Worm (Caenorhabditis elegans): ENCODE results near the gene Y76B12C.3.

Y76B12C.3 gene

DNA sequence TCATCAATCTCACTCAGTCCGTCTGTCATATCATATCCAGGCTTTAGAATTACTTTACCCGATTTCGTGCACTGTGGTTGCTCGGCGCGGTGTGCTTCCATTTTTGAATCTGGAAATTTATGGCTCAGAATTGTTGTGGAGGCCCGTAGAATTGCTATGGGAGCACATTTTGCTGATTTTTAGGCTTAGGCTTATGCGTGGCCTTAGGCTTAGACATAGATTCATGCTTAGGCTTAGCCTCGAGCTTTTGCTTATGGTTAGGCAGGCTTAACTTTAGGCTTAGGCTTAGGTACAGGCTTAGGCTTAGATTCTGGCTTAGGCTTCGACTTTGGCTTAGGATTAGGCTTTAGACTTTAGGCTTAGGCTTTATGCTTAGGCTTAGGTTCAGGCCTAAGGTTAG lies 1.2 kb upstream of the Y76B12C.3 start, which contains the start of gene Y76B12C.4:
Gene Y76B12C.4, minus strand, starts transcription at position 101 of the 400 bp plus-strand sequence.
- no peak for TF ChIP-seq him-1 (tag; optimal IDR thresholded peaks at IDR 0.05)
- TF ChIP-seq dao-5 (tag; optimal IDR thresholded peaks at IDR 0.05), result no peak
- TF ChIP-seq W03F9.2 (tag; optimal IDR thresholded peaks at IDR 0.05), result no peak

DNA sequence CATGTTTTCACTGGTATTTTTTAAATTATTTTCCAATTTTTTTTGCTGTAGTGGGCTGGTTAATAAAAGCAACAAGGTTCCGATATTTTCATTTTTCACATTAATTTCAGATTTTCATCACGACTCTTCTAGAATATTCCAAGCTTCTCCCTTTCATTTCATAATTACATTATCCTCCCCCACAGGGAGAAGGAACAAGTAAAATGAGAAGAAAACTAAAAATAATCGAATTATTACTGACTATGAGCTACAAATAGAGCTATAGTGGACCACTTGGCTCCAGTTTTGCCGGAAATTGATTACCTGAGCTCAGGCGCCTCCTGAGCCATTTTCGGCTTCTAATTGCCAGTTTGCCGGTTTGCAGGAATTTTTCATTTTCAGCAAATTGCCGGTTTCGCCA lies 2.1 kb downstream of the Y76B12C.3 start:
- TF ChIP-seq him-1 (tag; optimal IDR thresholded peaks at IDR 0.05) (no peak), W03F9.2 (tag; optimal IDR thresholded peaks at IDR 0.05) (no peak), dao-5 (tag; optimal IDR thresholded peaks at IDR 0.05) (no peak)

DNA sequence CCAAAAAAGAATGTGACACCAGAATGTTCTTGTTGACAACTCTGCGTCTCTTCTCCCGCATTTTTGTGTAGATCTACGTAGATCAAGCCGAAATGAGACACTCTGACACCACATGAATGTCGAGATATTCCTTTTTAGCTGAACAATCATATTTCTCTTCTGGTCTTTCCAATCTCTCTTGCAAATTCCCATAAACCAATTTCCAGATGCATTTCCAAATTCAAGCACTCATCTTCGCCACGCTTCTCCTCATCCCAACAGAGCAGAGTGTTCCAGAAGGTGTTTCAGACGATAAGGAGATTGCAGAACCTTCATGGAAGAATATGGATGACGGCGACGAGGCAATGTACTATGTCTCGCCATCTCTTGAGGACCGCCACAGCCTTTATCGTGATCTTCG lies 6.3 kb downstream of the Y76B12C.3 start, which contains the start of gene Y76B12C.8:
Gene Y76B12C.8, plus strand, starts transcription at position 207 of the 400 bp plus-strand sequence.
- TF ChIP-seq W03F9.2 (tag; optimal IDR thresholded peaks at IDR 0.05), result no peak
- no peak for TF ChIP-seq dao-5 (tag; optimal IDR thresholded peaks at IDR 0.05)
- no peak for TF ChIP-seq him-1 (tag; optimal IDR thresholded peaks at IDR 0.05)

DNA sequence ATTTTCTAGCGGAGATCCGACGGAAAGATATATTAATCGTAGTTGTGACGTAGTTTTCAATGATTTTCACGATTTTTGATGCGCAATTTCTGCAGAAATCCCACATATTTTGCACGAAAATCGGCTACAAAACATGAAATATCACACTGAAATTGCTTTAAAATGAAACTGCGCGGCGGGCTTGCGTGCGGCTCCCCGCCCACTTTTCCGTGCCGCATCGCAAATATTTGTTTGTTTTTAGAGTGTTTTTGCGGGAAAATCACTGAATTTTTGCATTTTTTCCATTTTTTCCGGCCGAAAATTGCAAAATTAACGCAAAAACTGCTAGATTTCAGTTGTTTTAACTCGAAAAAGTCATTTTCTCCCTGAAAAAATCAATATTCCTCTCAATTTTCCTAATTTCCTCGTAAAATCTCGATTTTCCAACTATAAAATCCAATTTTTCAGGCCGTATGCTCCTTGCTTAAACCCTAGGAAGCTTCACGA lies 7.5 kb downstream of the Y76B12C.3 start, which contains the start of gene Y76B12C.6:
Gene Y76B12C.6, plus strand, starts transcription at position 436 of the 486 bp plus-strand sequence.
- TF ChIP-seq him-1 (tag; optimal IDR thresholded peaks at IDR 0.05), result no peak
- no peak for TF ChIP-seq W03F9.2 (tag; optimal IDR thresholded peaks at IDR 0.05)
- TF ChIP-seq dao-5 (tag; optimal IDR thresholded peaks at IDR 0.05), result no peak

DNA sequence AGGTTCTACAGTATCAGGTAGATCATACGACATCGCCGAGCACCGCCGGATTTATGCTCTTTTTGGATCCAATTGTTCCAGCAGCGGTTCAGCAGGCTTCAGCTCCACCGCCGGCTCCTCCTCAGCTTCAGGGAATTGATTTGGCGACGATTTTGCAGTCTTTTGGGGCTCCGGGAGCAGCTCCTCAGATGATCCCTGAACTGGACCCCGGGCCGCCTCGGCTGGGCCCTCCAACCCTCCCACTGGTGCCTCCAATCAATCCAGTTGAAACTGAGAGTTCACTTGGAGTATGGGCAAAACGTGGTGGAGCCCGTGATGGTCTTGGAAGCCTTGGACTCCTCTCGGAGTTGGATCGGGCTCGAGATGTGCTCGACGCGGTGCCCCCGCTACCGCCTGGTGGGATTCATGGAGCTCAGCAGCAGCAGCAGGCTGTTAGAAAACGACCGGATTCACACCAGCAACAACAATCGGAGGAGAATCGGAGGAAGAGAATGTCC lies 17.4 kb downstream of the Y76B12C.3 start:
- TF ChIP-seq W03F9.2 (tag; optimal IDR thresholded peaks at IDR 0.05) (no peak), him-1 (tag; optimal IDR thresholded peaks at IDR 0.05) (no peak), dao-5 (tag; optimal IDR thresholded peaks at IDR 0.05) (no peak)

DNA sequence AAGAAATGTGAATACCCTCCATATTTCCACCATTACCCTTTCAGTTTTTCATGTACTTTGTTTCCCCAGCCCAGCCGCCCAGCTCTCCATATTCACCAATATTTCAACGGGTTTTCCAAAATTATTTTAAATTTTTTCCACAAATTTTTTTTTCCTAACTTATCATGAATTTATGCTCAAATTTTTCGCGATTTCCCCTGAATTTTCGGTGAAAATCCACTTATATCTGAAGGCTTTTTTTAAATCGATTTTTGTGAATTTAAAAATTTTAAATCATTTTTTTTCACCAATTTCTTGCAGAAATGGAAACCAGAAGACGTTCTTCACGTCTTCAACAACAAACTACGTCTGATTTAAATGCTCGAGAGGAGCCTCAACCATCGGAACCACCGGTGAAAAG lies 19.3 kb downstream of the Y76B12C.3 start, which contains the start of gene xpc-1:
Gene xpc-1, plus strand, starts transcription at position 301 of the 400 bp plus-strand sequence.
- TF ChIP-seq him-1 (tag; optimal IDR thresholded peaks at IDR 0.05), result no peak
- no peak for TF ChIP-seq W03F9.2 (tag; optimal IDR thresholded peaks at IDR 0.05)
- no peak for TF ChIP-seq dao-5 (tag; optimal IDR thresholded peaks at IDR 0.05)

DNA sequence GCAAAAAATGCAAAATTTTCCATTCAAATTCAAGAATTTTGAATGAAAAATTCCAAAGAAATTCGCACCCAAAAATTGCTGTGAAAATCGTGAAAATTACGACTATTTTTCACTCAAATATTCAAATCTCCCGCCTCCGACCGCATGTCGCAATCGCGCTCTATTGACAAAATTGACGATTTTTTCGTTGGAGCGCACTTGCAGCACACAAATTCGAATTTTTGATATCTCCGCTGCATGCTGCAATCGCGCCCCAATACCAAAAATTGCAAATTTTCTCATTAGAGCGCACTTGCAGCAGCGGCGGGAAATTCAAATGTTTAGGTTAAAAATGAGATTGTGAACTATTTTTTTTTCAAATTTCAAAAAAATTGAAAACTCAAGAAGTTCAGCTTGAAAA lies 24.3 kb downstream of the Y76B12C.3 start:
- no peak for TF ChIP-seq dao-5 (tag; optimal IDR thresholded peaks at IDR 0.05)
- no peak for TF ChIP-seq W03F9.2 (tag; optimal IDR thresholded peaks at IDR 0.05)
- no peak for TF ChIP-seq him-1 (tag; optimal IDR thresholded peaks at IDR 0.05)

DNA sequence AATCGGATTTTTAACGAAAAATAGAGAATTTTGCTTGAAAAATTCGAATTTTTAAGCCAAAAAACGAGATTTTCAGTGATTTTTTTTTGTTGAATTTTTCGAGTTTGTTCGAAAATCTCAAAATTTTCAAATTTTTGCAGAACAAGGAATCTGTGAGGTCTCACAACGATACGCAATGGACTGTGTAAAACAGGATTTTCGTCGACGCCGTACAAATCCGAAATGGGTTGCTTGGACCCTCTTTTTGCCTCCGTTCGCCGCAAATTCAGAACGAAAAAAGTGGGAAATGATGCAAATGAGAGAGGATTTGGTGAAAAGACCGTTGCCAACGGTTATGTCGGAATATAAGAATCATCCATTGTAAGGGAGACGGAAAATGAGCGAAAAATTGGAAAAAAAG lies 28.8 kb downstream of the Y76B12C.3 start:
- TF ChIP-seq dao-5 (tag; optimal IDR thresholded peaks at IDR 0.05) (no peak), him-1 (tag; optimal IDR thresholded peaks at IDR 0.05) (no peak), W03F9.2 (tag; optimal IDR thresholded peaks at IDR 0.05) (no peak)

DNA sequence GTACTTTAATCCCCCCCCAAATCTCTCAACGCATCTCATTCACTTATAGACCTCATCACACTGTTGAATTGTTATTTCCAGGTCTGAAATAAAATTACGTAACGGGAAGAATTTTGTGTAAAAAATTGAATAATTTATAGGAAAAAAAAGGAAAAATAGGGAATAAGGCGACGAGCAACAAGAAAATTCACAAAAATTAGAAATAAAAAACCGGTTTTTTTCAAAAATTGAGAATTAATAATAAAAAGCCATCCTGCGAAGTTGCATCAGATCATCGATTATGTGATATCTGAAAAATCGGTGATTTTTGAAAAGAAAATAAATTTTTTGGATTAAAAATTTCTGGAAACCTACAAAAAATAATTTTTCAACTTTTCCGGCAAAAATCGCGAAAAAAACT lies 35.4 kb downstream of the Y76B12C.3 start:
- TF ChIP-seq W03F9.2 (tag; optimal IDR thresholded peaks at IDR 0.05) (no peak), him-1 (tag; optimal IDR thresholded peaks at IDR 0.05) (no peak)
